Worm (Caenorhabditis elegans) whole organism, late embryonic: ENCODE data around the gene C45B2.2.

ENCODE experiments used
- C08G9.2 ChIP-seq: sonication (generic microtip); optimal IDR thresholded peaks from 2 replicates; lab custom pipeline; 2016; ENCODE audit warnings: mild to moderate bottlenecking, missing genetic modification characterization, moderate library complexity, missing compliant biosample characterization
- F13H6.1 ChIP-seq: sonication (generic microtip); optimal IDR thresholded peaks from 2 replicates; lab custom pipeline; 2016; ENCODE audit warnings: missing genetic modification characterization, missing compliant biosample characterization
- ama-1 ChIP-seq: fragments of 150-350 bp; optimal IDR thresholded peaks from 2 replicates; lab custom pipeline; 2014
- ceh-18 ChIP-seq: sonication (generic microtip); optimal IDR thresholded peaks from 2 replicates; lab custom pipeline; 2016; ENCODE audit warnings: missing genetic modification characterization, missing compliant biosample characterization
- ceh-22 ChIP-seq: sonication (generic microtip); optimal IDR thresholded peaks from 2 replicates; lab custom pipeline; 2017; ENCODE audit warnings: missing biosample characterization, missing genetic modification characterization
- ceh-30 ChIP-seq: fragments of 150-350 bp; optimal IDR thresholded peaks from 2 replicates; lab custom pipeline; 2014; ENCODE audit warnings: missing biosample characterization, missing genetic modification characterization
- fax-1 ChIP-seq: sonication (generic microtip); optimal IDR thresholded peaks from 2 replicates; lab custom pipeline; 2016; ENCODE audit warnings: missing genotype, missing genetic modification characterization, missing compliant biosample characterization
- nhr-11 ChIP-seq: fragments of 150-350 bp; optimal IDR thresholded peaks from 2 replicates; lab custom pipeline; 2014; ENCODE audit warnings: missing biosample characterization, missing genetic modification characterization
- odd-2 ChIP-seq: sonication (generic microtip); optimal IDR thresholded peaks from 2 replicates; lab custom pipeline; 2017; ENCODE audit warnings: antibody characterized with exemption, mild to moderate bottlenecking, missing genetic modification characterization, missing compliant biosample characterization
- rnt-1 ChIP-seq: sonication (generic microtip); optimal IDR thresholded peaks from 2 replicates; lab custom pipeline; 2016; ENCODE audit warnings: missing genetic modification characterization, missing compliant biosample characterization
- sox-2 ChIP-seq: fragments of 200-800 bp; sonication (Bioruptor generic); IDR thresholded peaks from 2 replicates; pipeline ENCODE4 v1.3.6; 2022; ENCODE audit warnings: missing genetic modification reagents, missing genetic modification characterization, missing compliant biosample characterization
- tbx-2 ChIP-seq: sonication (generic microtip); optimal IDR thresholded peaks from 2 replicates; lab custom pipeline; 2016; ENCODE audit warnings: missing genetic modification characterization, missing compliant biosample characterization
- unc-55 ChIP-seq: sonication (generic microtip); optimal IDR thresholded peaks from 2 replicates; lab custom pipeline; 2017; ENCODE audit warnings: missing biosample characterization, missing genetic modification reagents, missing genetic modification characterization

ce11 chrX:6122026-6122425 lies 37.5 kb downstream of the C45B2.2 start, which contains the start of gene nnt-1:
- TF ChIP-seq unc-55 (GFP tag; lab: Kevin White, UChicago) (no peak), F13H6.1 (no peak), rnt-1 (tag; lab: Kevin White, UChicago) (no peak), ama-1 (lab: Kevin White, UChicago) (no peak), nhr-11 (no peak), ceh-22 (tag; lab: Kevin White, UChicago) (no peak), ceh-18 (no peak), sox-2 (no peak), tbx-2 (tag; lab: Kevin White, UChicago) (no peak), odd-2 (tag; lab: Kevin White, UChicago) (no peak), C08G9.2 (tag; lab: Kevin White, UChicago) (no peak), ceh-30 (no peak), fax-1 (tag; lab: Kevin White, UChicago) (no peak)
